Worm (Caenorhabditis elegans): Measurements from ENCODE around the gene lips-7.

lips-7 gene

DNA sequence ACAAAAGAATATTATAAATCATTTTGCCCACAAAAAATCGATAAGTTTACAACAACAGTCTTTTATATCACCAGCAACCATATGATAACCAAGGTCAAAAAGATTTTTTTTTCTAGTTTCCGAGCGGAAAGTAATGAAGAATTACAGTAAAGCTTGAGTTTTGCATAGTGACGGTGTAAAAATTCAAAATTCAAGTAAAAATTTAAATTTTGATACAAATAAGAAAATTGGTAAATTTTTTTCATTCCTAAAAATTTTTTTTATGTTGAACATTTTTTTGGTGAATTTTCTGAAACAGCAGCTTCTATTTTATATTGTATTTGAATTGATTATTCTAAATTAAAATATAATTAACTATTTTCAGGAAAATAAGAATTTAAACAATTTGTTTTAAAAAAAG is 17.1 kb downstream of the lips-7 start, which contains the start of gene W08F4.5:
Gene W08F4.5, minus strand, starts transcription at position 101 of the 400 bp plus-strand sequence.
- no peak for TF ChIP-seq tra-4 (tag; optimal IDR thresholded peaks at IDR 0.05)
- no peak for TF ChIP-seq pes-1 (GFP tag; IDR thresholded peaks at IDR 0.05)
- TF ChIP-seq F13C5.2 (tag; optimal IDR thresholded peaks at IDR 0.05) = no peak
- TF ChIP-seq ceh-36 (tag; optimal IDR thresholded peaks at IDR 0.05) = no peak
- TF ChIP-seq sea-1 (GFP tag; conservative IDR thresholded peaks at IDR 0.05) = no peak
- no peak for TF ChIP-seq scrt-1 (GFP tag; IDR thresholded peaks at IDR 0.05)
- no peak for TF ChIP-seq ceh-13 (GFP tag; optimal IDR thresholded peaks at IDR 0.05)
- no peak for TF ChIP-seq hnd-1 (tag; optimal IDR thresholded peaks at IDR 0.05)
- TF ChIP-seq B0310.2 (tag; optimal IDR thresholded peaks at IDR 0.05) = no peak
- TF ChIP-seq tbx-11 (GFP tag; IDR thresholded peaks at IDR 0.05) = no peak
- TF ChIP-seq hmbx-1 (tag; optimal IDR thresholded peaks at IDR 0.05) = no peak
- no peak for TF ChIP-seq hmg-4 (GFP tag; optimal IDR thresholded peaks at IDR 0.05)
- TF ChIP-seq flt-1 (GFP tag; IDR thresholded peaks at IDR 0.05) = no peak

DNA sequence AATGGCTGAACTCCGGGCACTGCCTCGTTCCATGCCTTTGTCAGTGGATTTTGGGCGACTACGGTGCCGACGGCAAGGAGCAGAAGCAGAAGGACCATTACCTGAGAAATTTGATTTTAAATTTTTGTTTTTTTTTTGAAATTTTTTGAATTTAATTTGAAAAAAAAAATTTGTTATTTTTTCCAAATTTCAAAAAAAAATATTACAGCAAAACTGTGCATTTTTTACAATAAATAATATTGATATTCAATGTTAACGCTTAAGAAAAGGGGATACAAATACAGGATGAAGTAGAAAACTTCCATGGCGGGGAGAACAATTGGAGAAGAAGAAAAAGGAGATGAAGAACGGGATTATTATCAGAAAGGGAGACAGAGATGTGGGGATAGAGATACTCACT is 20.4 kb downstream of the lips-7 start, which contains the start of gene mlt-8:
Gene mlt-8, minus strand, starts transcription at position 101 of the 400 bp plus-strand sequence.
- TF ChIP-seq hmg-4 (GFP tag; optimal IDR thresholded peaks at IDR 0.05) (no peak), tra-4 (tag; optimal IDR thresholded peaks at IDR 0.05) (no peak), tbx-11 (GFP tag; IDR thresholded peaks at IDR 0.05) (no peak), scrt-1 (GFP tag; IDR thresholded peaks at IDR 0.05) (no peak), hmbx-1 (tag; optimal IDR thresholded peaks at IDR 0.05) (no peak), tbx-37 (GFP tag; conservative IDR thresholded peaks at IDR 0.05) (no peak), flt-1 (GFP tag; IDR thresholded peaks at IDR 0.05) (no peak), B0310.2 (tag; optimal IDR thresholded peaks at IDR 0.05) (no peak), sea-1 (GFP tag; conservative IDR thresholded peaks at IDR 0.05) (no peak), hnd-1 (tag; optimal IDR thresholded peaks at IDR 0.05) (no peak)

DNA sequence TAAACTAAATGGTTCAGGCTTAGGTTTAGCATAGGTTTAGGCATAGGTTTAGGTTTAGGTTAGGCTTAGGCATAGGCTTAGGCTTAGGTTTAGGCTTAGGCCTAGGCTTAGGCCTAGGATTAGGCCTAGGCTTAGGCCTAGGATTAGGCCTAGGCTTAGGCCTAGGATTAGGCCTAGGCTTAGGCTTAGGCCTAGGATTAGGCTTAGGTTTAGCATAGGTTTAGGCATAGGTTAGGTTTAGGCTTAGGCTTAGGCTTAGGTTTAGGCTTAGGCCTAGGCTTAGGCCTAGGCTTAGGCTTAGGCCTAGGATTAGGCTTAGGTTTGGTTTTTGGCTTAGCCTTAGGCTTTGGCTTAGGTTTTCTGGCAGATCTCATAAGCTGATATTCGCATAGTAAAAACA is 21.9 kb downstream of the lips-7 start:
- TF ChIP-seq pes-1 (GFP tag; IDR thresholded peaks at IDR 0.05) = peak; percentile 37; the same call in 1 of the 2 replicates
- TF ChIP-seq ceh-36 (tag; optimal IDR thresholded peaks at IDR 0.05) = peak; percentile 88

DNA sequence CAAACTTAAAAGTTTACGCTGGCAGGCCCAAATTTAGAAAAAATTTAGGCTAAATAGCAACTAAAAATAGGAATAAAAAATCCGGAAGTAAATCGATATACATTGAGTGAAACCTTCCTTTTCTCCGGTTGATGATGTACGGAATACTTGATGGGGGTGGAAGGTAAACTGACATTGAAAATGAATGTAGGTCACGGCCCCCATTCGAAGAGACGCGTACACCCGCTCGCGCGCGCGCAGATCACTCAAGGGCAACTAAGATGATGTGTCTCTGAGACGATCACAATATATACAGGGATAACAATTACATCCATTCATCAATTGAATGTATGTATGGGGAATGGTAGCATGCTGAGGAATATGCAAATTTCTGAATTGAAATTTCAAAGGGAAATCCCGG is 22.4 kb downstream of the lips-7 start:
- TF ChIP-seq scrt-1 (GFP tag; IDR thresholded peaks at IDR 0.05) (no peak), B0310.2 (tag; optimal IDR thresholded peaks at IDR 0.05) (no peak)

DNA sequence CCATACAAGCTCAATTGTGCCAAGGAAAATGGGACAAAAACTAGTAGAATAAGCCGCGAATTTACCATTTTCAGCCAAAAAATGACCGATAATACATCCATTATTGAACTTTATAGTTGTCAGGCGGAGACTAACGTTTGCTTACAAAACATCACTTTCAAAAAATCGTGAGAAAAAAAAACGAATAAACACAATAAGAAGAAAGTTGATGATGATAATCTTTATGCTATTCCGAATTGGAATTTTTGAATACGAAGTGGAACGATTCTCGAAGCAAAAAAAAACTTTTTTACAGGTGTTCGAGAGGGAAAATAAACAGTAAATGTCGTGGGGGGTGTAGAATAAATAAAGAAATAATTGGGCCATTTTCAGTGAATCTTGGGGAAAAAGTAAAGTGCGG is 26.0 kb downstream of the lips-7 start, which contains the start of gene W08F4.7:
Gene W08F4.7, minus strand, starts transcription at position 101 of the 400 bp plus-strand sequence.
- TF ChIP-seq ets-7 (tag; optimal IDR thresholded peaks at IDR 0.05) (no peak), B0310.2 (tag; optimal IDR thresholded peaks at IDR 0.05) (no peak), tbx-11 (GFP tag; IDR thresholded peaks at IDR 0.05) (no peak), hmg-4 (GFP tag; optimal IDR thresholded peaks at IDR 0.05) (no peak), aly-1 (tag; optimal IDR thresholded peaks at IDR 0.05) (no peak), ama-1 (optimal IDR thresholded peaks at IDR 0.05) (no peak), hmbx-1 (tag; optimal IDR thresholded peaks at IDR 0.05) (no peak), tbx-37 (GFP tag; conservative IDR thresholded peaks at IDR 0.05) (no peak), sea-1 (GFP tag; conservative IDR thresholded peaks at IDR 0.05) (no peak), ceh-36 (tag; optimal IDR thresholded peaks at IDR 0.05) (no peak)

DNA sequence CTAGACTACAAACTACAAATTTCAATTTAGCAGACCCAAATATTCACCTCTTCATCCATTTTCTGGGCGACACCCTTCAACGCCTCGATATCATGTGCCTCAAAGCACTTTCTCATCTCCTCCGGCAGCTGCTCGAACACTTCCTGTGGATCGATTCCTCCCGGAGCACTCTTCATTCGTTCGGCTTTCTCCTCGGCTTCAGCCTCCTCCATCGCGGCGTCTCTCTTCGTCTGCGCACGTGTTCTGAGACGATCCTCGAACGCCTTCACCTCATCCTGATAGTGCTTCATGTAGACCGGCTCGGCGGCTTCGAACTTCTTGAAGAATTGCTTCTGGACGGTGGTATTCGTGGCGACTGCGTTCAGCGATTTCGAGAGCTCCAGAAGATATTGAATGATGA is 27.1 kb downstream of the lips-7 start:
- no peak for TF ChIP-seq scrt-1 (GFP tag; IDR thresholded peaks at IDR 0.05)
- TF ChIP-seq B0310.2 (tag; optimal IDR thresholded peaks at IDR 0.05) = no peak
- TF ChIP-seq sea-1 (GFP tag; conservative IDR thresholded peaks at IDR 0.05) = no peak
- no peak for TF ChIP-seq F13C5.2 (tag; optimal IDR thresholded peaks at IDR 0.05)

DNA sequence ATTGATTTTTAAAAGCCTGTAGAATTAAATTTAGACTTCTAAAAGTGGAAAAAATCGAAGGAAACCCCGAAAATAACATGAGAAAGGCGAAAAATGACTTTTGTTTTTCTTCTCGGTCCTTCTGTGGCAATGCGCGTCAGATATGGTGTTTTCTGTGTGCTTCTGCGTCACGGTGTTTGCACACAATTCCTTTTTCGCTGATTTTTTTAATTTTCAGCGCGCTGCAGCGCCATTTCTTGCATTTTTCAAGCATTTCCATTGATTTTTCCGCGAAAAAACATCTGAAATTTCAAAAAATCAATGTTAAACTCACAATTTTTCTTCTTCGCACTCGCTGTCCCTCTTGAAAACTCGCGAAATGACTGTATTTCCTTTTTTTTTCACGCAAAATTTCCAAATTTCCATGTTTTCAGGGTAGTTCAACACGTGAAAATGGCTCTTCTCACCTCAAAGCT is 28.6 kb downstream of the lips-7 start, which contains the start of the genes cdc-37 and W08F4.3:
Gene cdc-37, minus strand, starts transcription at position 405 of the 455 bp plus-strand sequence.
Gene W08F4.3, plus strand, starts transcription at position 414 of the 455 bp plus-strand sequence.
- TF ChIP-seq aly-1 (tag; optimal IDR thresholded peaks at IDR 0.05) (no peak), tbx-37 (GFP tag; conservative IDR thresholded peaks at IDR 0.05) (no peak), tbx-11 (GFP tag; IDR thresholded peaks at IDR 0.05) (no peak), sea-1 (GFP tag; conservative IDR thresholded peaks at IDR 0.05) (no peak), flt-1 (GFP tag; IDR thresholded peaks at IDR 0.05) (no peak), ceh-36 (tag; optimal IDR thresholded peaks at IDR 0.05) (no peak), scrt-1 (GFP tag; IDR thresholded peaks at IDR 0.05) (no peak), B0310.2 (tag; optimal IDR thresholded peaks at IDR 0.05) (no peak)

DNA sequence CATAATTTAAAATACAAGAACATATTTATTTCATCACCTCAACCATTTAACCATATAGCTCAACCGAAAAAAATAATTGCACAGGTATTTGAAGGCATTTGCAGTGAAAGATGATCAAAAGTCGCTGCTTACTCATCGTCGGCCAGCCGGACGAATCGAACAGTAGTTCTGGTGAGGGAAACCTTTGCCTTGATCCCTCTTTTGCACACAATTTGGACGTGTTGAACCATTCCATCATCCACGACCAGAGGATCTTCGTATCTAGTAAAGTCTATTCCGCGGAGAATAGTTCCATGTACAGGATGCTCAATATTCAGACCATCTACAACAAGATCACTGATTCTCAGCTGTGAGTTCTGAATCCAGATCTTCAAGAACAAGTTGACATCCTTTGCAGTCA is 30.3 kb downstream of the lips-7 start:
- TF ChIP-seq pes-1 (GFP tag; IDR thresholded peaks at IDR 0.05) (no peak), tbx-37 (GFP tag; conservative IDR thresholded peaks at IDR 0.05) (no peak), ceh-36 (tag; optimal IDR thresholded peaks at IDR 0.05) (no peak), ama-1 (optimal IDR thresholded peaks at IDR 0.05) (no peak), F13C5.2 (tag; optimal IDR thresholded peaks at IDR 0.05) (no peak), sea-1 (GFP tag; conservative IDR thresholded peaks at IDR 0.05) (no peak), ets-7 (tag; optimal IDR thresholded peaks at IDR 0.05) (no peak), scrt-1 (GFP tag; IDR thresholded peaks at IDR 0.05) (no peak), hnd-1 (tag; optimal IDR thresholded peaks at IDR 0.05) (no peak), aly-1 (tag; optimal IDR thresholded peaks at IDR 0.05) (no peak), hmg-4 (GFP tag; optimal IDR thresholded peaks at IDR 0.05) (no peak)

DNA sequence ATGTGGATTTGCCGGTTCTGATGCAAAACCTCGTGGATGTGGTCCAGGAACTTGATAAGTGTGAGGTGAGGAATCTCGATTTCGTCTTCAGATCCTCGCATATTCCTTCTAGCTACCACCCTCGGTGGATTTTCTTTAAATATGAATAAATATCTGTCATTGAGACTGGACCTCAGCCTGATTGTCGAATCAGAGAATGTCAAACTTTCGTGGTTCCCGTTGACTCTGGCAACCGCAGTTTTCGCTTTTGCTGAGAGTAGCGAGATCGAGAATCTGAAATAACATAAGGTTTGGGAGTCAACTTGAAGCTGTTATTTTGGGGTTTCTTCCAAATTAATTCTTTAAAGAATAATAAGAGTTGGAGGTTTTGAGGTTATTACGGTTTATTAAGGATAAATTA is 31.0 kb downstream of the lips-7 start, which contains the start of gene fbxb-14:
Gene fbxb-14, minus strand, starts transcription at position 101 of the 400 bp plus-strand sequence.
- no peak for TF ChIP-seq tbx-37 (GFP tag; conservative IDR thresholded peaks at IDR 0.05)
- no peak for TF ChIP-seq pes-1 (GFP tag; IDR thresholded peaks at IDR 0.05)
- TF ChIP-seq aly-1 (tag; optimal IDR thresholded peaks at IDR 0.05) = no peak
- no peak for TF ChIP-seq B0310.2 (tag; optimal IDR thresholded peaks at IDR 0.05)
- no peak for TF ChIP-seq ama-1 (optimal IDR thresholded peaks at IDR 0.05)
- TF ChIP-seq scrt-1 (GFP tag; IDR thresholded peaks at IDR 0.05) = no peak
- no peak for TF ChIP-seq flt-1 (GFP tag; IDR thresholded peaks at IDR 0.05)
- TF ChIP-seq ceh-36 (tag; optimal IDR thresholded peaks at IDR 0.05) = no peak
- no peak for TF ChIP-seq hnd-1 (tag; optimal IDR thresholded peaks at IDR 0.05)
- TF ChIP-seq hmbx-1 (tag; optimal IDR thresholded peaks at IDR 0.05) = no peak

Measured in whole organism, early embryonic.